Worm (Caenorhabditis elegans) whole organism, L3 larva: ENCODE measurements around the gene F13A7.11.

Experiments used
- lin-39 ChIP-seq: fragments of 150-350 bp; optimal IDR thresholded peaks from 2 replicates; lab custom pipeline; 2018; ENCODE audit warnings: missing biosample characterization, missing genetic modification reagents, missing genetic modification characterization
- nhr-25 ChIP-seq: sonication (generic microtip); optimal IDR thresholded peaks from 2 replicates; lab custom pipeline; 2017; ENCODE audit warnings: missing biosample characterization, missing genetic modification characterization

DNA sequence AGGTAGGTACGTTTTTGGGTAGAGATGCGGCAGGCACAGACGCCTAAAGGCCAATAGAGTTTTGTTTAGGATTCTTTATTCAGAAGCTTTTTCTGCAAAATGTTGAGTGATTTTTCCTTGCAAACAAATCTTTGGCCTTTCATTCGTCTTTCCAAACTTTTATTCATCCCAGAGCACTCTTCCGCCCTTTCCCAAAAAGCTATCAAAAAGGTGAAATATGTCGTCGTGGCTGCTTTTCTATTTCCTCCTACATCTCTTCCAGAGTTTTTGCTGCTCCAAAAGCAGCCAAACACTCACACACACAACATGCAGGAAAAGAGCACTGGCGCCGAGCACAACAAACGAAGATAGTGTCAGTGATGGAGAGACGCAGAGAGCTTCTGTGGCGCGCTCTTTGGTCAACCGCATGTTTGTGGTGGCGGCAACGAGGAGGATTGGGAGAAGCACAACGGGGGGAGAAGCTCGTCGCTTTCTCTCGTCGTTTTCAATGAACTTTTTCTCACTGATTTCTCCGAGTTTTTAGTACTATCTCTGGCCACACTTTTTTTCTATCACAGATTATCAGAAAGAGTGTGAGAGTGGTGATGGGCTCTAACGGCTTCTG lies 44.2 kb downstream of the F13A7.11 start:
- TF ChIP-seq nhr-25 (no peak), lin-39 (tag; lab: Kevin White, UChicago) (peak; percentile 55)
